Fruit fly (Drosophila melanogaster): ENCODE results near the gene peg.

DNA sequence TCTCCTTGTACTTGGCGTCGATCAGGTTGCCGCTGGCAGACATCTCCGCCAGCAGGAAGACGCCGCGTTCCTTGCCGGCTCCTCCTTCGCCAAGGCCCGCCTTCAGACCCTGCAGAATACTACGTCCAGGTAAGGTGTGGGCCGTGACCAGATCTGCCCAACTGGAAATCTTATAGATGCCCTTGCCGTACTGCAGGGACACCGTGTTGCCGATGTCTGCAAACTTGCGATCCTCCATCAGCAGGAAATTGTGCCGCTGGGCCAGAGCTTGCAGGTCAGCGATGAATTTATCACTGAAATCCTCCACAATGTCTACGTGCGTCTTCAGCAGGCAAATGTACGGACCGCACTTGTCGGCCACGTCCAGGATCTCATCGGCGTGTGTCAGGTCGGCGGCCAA is 47.3 kb upstream of the peg start:
- no peak for TF ChIP-seq CG4318 (GFP tag; optimal IDR thresholded peaks at IDR 0.05)
- TF ChIP-seq Sox102F (GFP tag; optimal IDR thresholded peaks at IDR 0.05), result no peak

Data from whole organism, prepupa.